Worm (Caenorhabditis elegans) whole organism, L1 larva: ENCODE data around the gene F13D12.5.

ENCODE experiments used
- C04F5.9 ChIP-seq: sonication (generic microtip); optimal IDR thresholded peaks from 2 replicates; lab custom pipeline; 2016; ENCODE audit warnings: missing genetic modification characterization, missing compliant biosample characterization
- C34B4.2 ChIP-seq: sonication (generic microtip); optimal IDR thresholded peaks from 2 replicates; lab custom pipeline; 2017; ENCODE audit warnings: mild to moderate bottlenecking, missing genetic modification characterization, missing compliant biosample characterization
- F16B12.6 ChIP-seq: fragments of 150-350 bp; optimal IDR thresholded peaks from 2 replicates; lab custom pipeline; 2014; ENCODE audit warnings: missing biosample characterization, missing genetic modification characterization
- alr-1 ChIP-seq: fragments of 200-800 bp; sonication (Bioruptor generic); optimal IDR thresholded peaks from 2 replicates; lab custom pipeline; 2018; ENCODE audit warnings: borderline replicate concordance, mild to moderate bottlenecking, missing genetic modification characterization, missing compliant biosample characterization
- ama-1 ChIP-seq: fragments of 150-350 bp; optimal IDR thresholded peaks from 2 replicates; lab custom pipeline; 2014
- blmp-1 ChIP-seq: fragments of 150-350 bp; optimal IDR thresholded peaks from 2 replicates; lab custom pipeline; 2014; ENCODE audit warnings: missing biosample characterization, missing genetic modification characterization
- ceh-8 ChIP-seq: fragments of 200-800 bp; sonication (Bioruptor generic); optimal IDR thresholded peaks from 2 replicates; lab custom pipeline; 2018; ENCODE audit warnings: mild to moderate bottlenecking, missing genetic modification characterization, moderate library complexity, missing compliant biosample characterization
- ceh-82 ChIP-seq, 3 experiments: fragments of 150-350 bp in 1 of 3; sonication (generic microtip) in 2 of 3; optimal IDR thresholded peaks; 2 replicates each; lab custom pipeline; 2014 to 2017; ENCODE audit warnings: missing biosample characterization in 3 of 3, missing genetic modification characterization in 3 of 3
- ceh-88 ChIP-seq: fragments of 200-800 bp; sonication (Bioruptor generic); IDR thresholded peaks from 2 replicates; pipeline ENCODE4 v1.3.6; 2022; ENCODE audit warnings: missing genetic modification characterization, missing compliant biosample characterization
- ces-1 ChIP-seq: fragments of 150-350 bp; optimal IDR thresholded peaks from 2 replicates; lab custom pipeline; 2014; ENCODE audit warnings: missing biosample characterization, missing genetic modification reagents, missing genetic modification characterization
- dpl-1 ChIP-seq, 3 experiments: fragments of 150-350 bp in 2 of 3; sonication (generic microtip) in 1 of 3; optimal IDR thresholded peaks; 2 replicates each; lab custom pipeline; 2014 to 2017; ENCODE audit warnings: missing biosample characterization in 3 of 3, missing genetic modification characterization in 3 of 3, missing genetic modification reagents in 3 of 3
- dsc-1 ChIP-seq: sonication (generic microtip); optimal IDR thresholded peaks from 2 replicates; lab custom pipeline; 2016; ENCODE audit warnings: mild to moderate bottlenecking, missing genetic modification characterization, missing compliant biosample characterization
- efl-1 ChIP-seq, 4 experiments: fragments of 150-350 bp; optimal IDR thresholded peaks in 3 of 4; peaks in 1 of 4; 1 replicate in 1 of 4; 2 replicates in 3 of 4; lab custom pipeline; 2014; ENCODE audit warnings: missing biosample characterization in 2 of 4, missing genetic modification characterization in 2 of 4, missing genetic modification reagents in 2 of 4
- efl-3 ChIP-seq: fragments of 200-800 bp; sonication (Bioruptor generic); optimal IDR thresholded peaks from 2 replicates; lab custom pipeline; 2018; ENCODE audit warnings: mild to moderate bottlenecking, missing genetic modification characterization, missing compliant biosample characterization
- egl-13 ChIP-seq: sonication (generic microtip); optimal IDR thresholded peaks from 2 replicates; lab custom pipeline; 2016; ENCODE audit warnings: missing genotype, missing genetic modification reagents, missing genetic modification characterization, missing compliant biosample characterization
- egl-27 ChIP-seq, 2 experiments: fragments of 150-350 bp in 1 of 2; sonication (generic microtip); optimal IDR thresholded peaks; 3 replicates each; lab custom pipeline; 2017 to 2018; ENCODE audit warnings: missing biosample characterization in 2 of 2, missing genetic modification characterization in 2 of 2, missing genetic modification reagents in 2 of 2
- elt-2 ChIP-seq: sonication (generic microtip); optimal IDR thresholded peaks from 2 replicates; lab custom pipeline; 2016; ENCODE audit warnings: missing genetic modification characterization, mild to moderate bottlenecking, inconsistent platforms, missing compliant biosample characterization, missing genetic modification reagents
- ets-5 ChIP-seq: fragments of 200-800 bp; sonication (Bioruptor generic); IDR thresholded peaks from 2 replicates; pipeline ENCODE4 v1.3.6; 2022; ENCODE audit warnings: missing genetic modification characterization, missing compliant biosample characterization
- fkh-10 ChIP-seq: sonication (generic microtip); optimal IDR thresholded peaks from 2 replicates; lab custom pipeline; 2017; ENCODE audit warnings: missing biosample characterization, missing genetic modification reagents, missing genetic modification characterization
- grh-1 ChIP-seq: fragments of 200-800 bp; sonication (Bioruptor generic); IDR thresholded peaks from 2 replicates; pipeline ENCODE4 v1.3.6; 2022; ENCODE audit warnings: missing genetic modification reagents, missing genetic modification characterization, missing compliant biosample characterization
- hlh-17 ChIP-seq: fragments of 200-800 bp; sonication (Bioruptor generic); optimal IDR thresholded peaks from 2 replicates; lab custom pipeline; 2018; ENCODE audit warnings: missing genetic modification characterization, mild to moderate bottlenecking, missing compliant biosample characterization, moderate library complexity, borderline replicate concordance
- hlh-4 ChIP-seq: sonication (generic microtip); optimal IDR thresholded peaks from 2 replicates; lab custom pipeline; 2016; ENCODE audit warnings: mild to moderate bottlenecking, missing genetic modification characterization, missing compliant biosample characterization
- hpl-2 ChIP-seq: fragments of 150-350 bp; optimal IDR thresholded peaks from 2 replicates; lab custom pipeline; 2014; ENCODE audit warnings: missing biosample characterization, missing genetic modification reagents, missing genetic modification characterization
- irx-1 ChIP-seq: sonication (generic microtip); optimal IDR thresholded peaks from 2 replicates; lab custom pipeline; 2016; ENCODE audit warnings: missing genetic modification characterization, missing compliant biosample characterization
- lin-13 ChIP-seq: fragments of 150-350 bp; optimal IDR thresholded peaks from 2 replicates; lab custom pipeline; 2014; ENCODE audit warnings: missing biosample characterization, missing genetic modification reagents, missing genetic modification characterization
- lin-15B ChIP-seq: fragments of 150-350 bp; sonication (generic microtip); optimal IDR thresholded peaks from 3 replicates; lab custom pipeline; 2014; ENCODE audit warnings: missing biosample characterization, missing genetic modification characterization
- lin-35 ChIP-seq, 2 experiments: fragments of 150-350 bp; optimal IDR thresholded peaks; 2 replicates each; lab custom pipeline; 2014; ENCODE audit warnings: missing biosample characterization in 2 of 2, missing genetic modification characterization in 2 of 2, missing genetic modification reagents in 2 of 2
- lin-39 ChIP-seq: fragments of 150-350 bp; optimal IDR thresholded peaks from 2 replicates; lab custom pipeline; 2014; ENCODE audit warnings: missing biosample characterization, missing genetic modification reagents, missing genetic modification characterization
- lir-3 ChIP-seq: sonication (generic microtip); optimal IDR thresholded peaks from 2 replicates; lab custom pipeline; 2016; ENCODE audit warnings: mild to moderate bottlenecking, missing genetic modification characterization, moderate library complexity, missing compliant biosample characterization; ENCODE audit not compliant: poor library complexity
- mdl-1 ChIP-seq, 2 experiments: fragments of 150-350 bp; optimal IDR thresholded peaks; 2 replicates each; lab custom pipeline; 2014 to 2017; ENCODE audit warnings: missing biosample characterization in 2 of 2, missing genetic modification characterization in 2 of 2, inconsistent platforms in 1 of 2
- mep-1 ChIP-seq: fragments of 150-350 bp; optimal IDR thresholded peaks from 2 replicates; lab custom pipeline; 2014; ENCODE audit warnings: missing biosample characterization, missing genetic modification characterization
- nhr-11 ChIP-seq: fragments of 150-350 bp; optimal IDR thresholded peaks from 2 replicates; lab custom pipeline; 2014; ENCODE audit warnings: missing biosample characterization, missing genetic modification characterization
- nhr-20 ChIP-seq: sonication (generic microtip); optimal IDR thresholded peaks from 2 replicates; lab custom pipeline; 2016; ENCODE audit warnings: mild to moderate bottlenecking, missing genetic modification characterization, missing compliant biosample characterization
- nhr-47 ChIP-seq: sonication (generic microtip); optimal IDR thresholded peaks from 2 replicates; lab custom pipeline; 2016; ENCODE audit warnings: mild to moderate bottlenecking, missing genetic modification characterization, moderate library complexity, missing compliant biosample characterization
- nhr-71 ChIP-seq: sonication (generic microtip); optimal IDR thresholded peaks from 2 replicates; lab custom pipeline; 2016; ENCODE audit warnings: mild to moderate bottlenecking, missing genetic modification characterization, moderate library complexity, missing compliant biosample characterization
- nhr-76 ChIP-seq: sonication (generic microtip); optimal IDR thresholded peaks from 2 replicates; lab custom pipeline; 2017; ENCODE audit warnings: missing biosample characterization, missing genetic modification characterization
- pag-3 ChIP-seq: sonication (generic microtip); optimal IDR thresholded peaks from 2 replicates; lab custom pipeline; 2017; ENCODE audit warnings: missing genetic modification characterization, mild to moderate bottlenecking, missing compliant biosample characterization, antibody characterized with exemption, borderline replicate concordance; ENCODE audit not compliant: insufficient read depth
- snu-23 ChIP-seq: sonication (generic microtip); optimal IDR thresholded peaks from 2 replicates; lab custom pipeline; 2016; ENCODE audit warnings: missing genetic modification characterization, missing compliant biosample characterization
- sup-37 ChIP-seq: fragments of 200-800 bp; sonication (Bioruptor generic); optimal IDR thresholded peaks from 2 replicates; lab custom pipeline; 2018; ENCODE audit warnings: mild to moderate bottlenecking, missing genetic modification characterization, missing compliant biosample characterization
- swsn-7 ChIP-seq: sonication (generic microtip); optimal IDR thresholded peaks from 2 replicates; lab custom pipeline; 2016; ENCODE audit warnings: missing genetic modification characterization, missing compliant biosample characterization
- tbx-2 ChIP-seq: sonication (generic microtip); optimal IDR thresholded peaks from 2 replicates; lab custom pipeline; 2016; ENCODE audit warnings: missing genetic modification characterization, missing compliant biosample characterization
- tlp-1 ChIP-seq: fragments of 150-350 bp; optimal IDR thresholded peaks from 2 replicates; lab custom pipeline; 2014; ENCODE audit warnings: missing biosample characterization, missing genetic modification characterization
- unc-130 ChIP-seq: fragments of 150-350 bp; optimal IDR thresholded peaks from 2 replicates; lab custom pipeline; 2017; ENCODE audit warnings: missing biosample characterization, missing genetic modification characterization, inconsistent platforms
- unc-62 ChIP-seq: fragments of 150-350 bp; optimal IDR thresholded peaks from 2 replicates; lab custom pipeline; 2014; ENCODE audit warnings: missing biosample characterization, missing genetic modification reagents, missing genetic modification characterization
- unc-86 ChIP-seq: sonication (generic microtip); optimal IDR thresholded peaks from 2 replicates; lab custom pipeline; 2016; ENCODE audit warnings: missing genetic modification characterization, missing compliant biosample characterization
- unc-98 ChIP-seq: fragments of 200-800 bp; sonication (Bioruptor generic); IDR thresholded peaks from 2 replicates; pipeline ENCODE4 v1.3.6; 2022; ENCODE audit warnings: missing genetic modification characterization, missing compliant biosample characterization
- vab-15 ChIP-seq: sonication (generic microtip); optimal IDR thresholded peaks from 2 replicates; lab custom pipeline; 2017; ENCODE audit warnings: missing genotype, mild to moderate bottlenecking, missing genetic modification characterization, missing compliant biosample characterization
- zag-1 ChIP-seq: fragments of 150-350 bp; optimal IDR thresholded peaks from 2 replicates; lab custom pipeline; 2014; ENCODE audit warnings: missing biosample characterization, missing genetic modification characterization
- zip-4 ChIP-seq: fragments of 200-800 bp; sonication (Bioruptor generic); optimal IDR thresholded peaks from 2 replicates; lab custom pipeline; 2018; ENCODE audit warnings: mild to moderate bottlenecking, missing genetic modification characterization, moderate library complexity, missing compliant biosample characterization
- ztf-11 ChIP-seq, 2 experiments: sonication (generic microtip); optimal IDR thresholded peaks; 2 replicates each; lab custom pipeline; 2016 to 2017; ENCODE audit warnings: missing genetic modification characterization in 2 of 2, missing biosample characterization in 1 of 2, missing compliant biosample characterization in 1 of 2
- ztf-4 ChIP-seq: fragments of 150-350 bp; optimal IDR thresholded peaks from 2 replicates; lab custom pipeline; 2014; ENCODE audit warnings: missing biosample characterization, missing genetic modification characterization

F13D12.5 gene

ce11 chrII:11728545-11729105 lies 2.0 kb downstream of the F13D12.5 start, which contains the start of gene alh-8 (continued):
- TF ChIP-seq dsc-1 (tag; lab: Kevin White, UChicago), result no peak
- peak; percentile 15 to 30 for TF ChIP-seq efl-1 (optimal IDR thresholded peaks at IDR 0.05; lab: Kevin White, UChicago)
- no peak for TF ChIP-seq efl-1 (GFP tag; optimal IDR thresholded peaks at IDR 0.05 in 1 of 2; lab: Kevin White, UChicago)
- no peak for TF ChIP-seq egl-27 (tag; optimal IDR thresholded peaks at IDR 0.05; lab: Kevin White, UChicago)
- peak; percentile 47 for TF ChIP-seq tbx-2 (tag; lab: Kevin White, UChicago)
- peak; percentile 46 for TF ChIP-seq unc-130 (tag; lab: Kevin White, UChicago)
- TF ChIP-seq irx-1, result no peak
- TF ChIP-seq ceh-88, result no peak
- no peak for TF ChIP-seq efl-3 (GFP tag; lab: Kevin White, UChicago)
- peak; percentile 76 for TF ChIP-seq nhr-20
- TF ChIP-seq dpl-1 (GFP tag; optimal IDR thresholded peaks at IDR 0.05; lab: Kevin White, UChicago), result peak in 2 of 3 experiments; percentile 22 to 38
- no peak for TF ChIP-seq ceh-8
- no peak for TF ChIP-seq grh-1 (GFP tag; lab: Robert Waterston, UW)
- TF ChIP-seq blmp-1 (tag; lab: Kevin White, UChicago), result peak; percentile 21
- peak; percentile 40 for TF ChIP-seq pag-3 (tag; lab: Kevin White, UChicago)
- peak; percentile 13 for TF ChIP-seq mep-1 (tag; lab: Kevin White, UChicago)
- TF ChIP-seq lir-3 (tag; lab: Kevin White, UChicago), result peak; percentile 16
- no peak for TF ChIP-seq lin-13 (GFP tag; lab: Kevin White, UChicago)
- no peak for TF ChIP-seq hlh-17 (GFP tag; lab: Kevin White, UChicago)
- no peak for TF ChIP-seq lin-39
- no peak for TF ChIP-seq unc-86
- peak; percentile 86 for TF ChIP-seq snu-23 (GFP tag; lab: Kevin White, UChicago)
- no peak for TF ChIP-seq zip-4 (GFP tag; lab: Kevin White, UChicago)
- TF ChIP-seq C04F5.9 (tag; lab: Kevin White, UChicago), result no peak
- TF ChIP-seq swsn-7, result peak; percentile 28
- TF ChIP-seq ztf-11 (tag; optimal IDR thresholded peaks at IDR 0.05; lab: Kevin White, UChicago), result no peak
- no peak for TF ChIP-seq vab-15
- no peak for TF ChIP-seq zag-1 (tag; lab: Kevin White, UChicago)
- TF ChIP-seq C34B4.2 (tag; lab: Kevin White, UChicago), result no peak
- no peak for TF ChIP-seq fkh-10 (GFP tag; lab: Kevin White, UChicago)
- peak; percentile 55 for TF ChIP-seq elt-2 (tag; lab: Kevin White, UChicago)
- TF ChIP-seq mdl-1 (tag; optimal IDR thresholded peaks at IDR 0.05; lab: Kevin White, UChicago), result peak in 1 of 2 experiments; percentile 94
- no peak for TF ChIP-seq ces-1
- no peak for TF ChIP-seq nhr-76 (tag; lab: Kevin White, UChicago)
- no peak for TF ChIP-seq ama-1 (lab: Kevin White, UChicago)
- peak; percentile 24 for TF ChIP-seq nhr-47 (tag; lab: Kevin White, UChicago)
- TF ChIP-seq alr-1, result no peak
- no peak for TF ChIP-seq egl-13 (tag; lab: Kevin White, UChicago)
- peak; percentile 45 for TF ChIP-seq ztf-4 (tag; lab: Kevin White, UChicago)
- TF ChIP-seq unc-98, result no peak
- TF ChIP-seq hpl-2 (GFP tag; lab: Kevin White, UChicago), result no peak
- no peak for TF ChIP-seq F16B12.6 (tag; lab: Kevin White, UChicago)
- TF ChIP-seq ceh-82 (tag; optimal IDR thresholded peaks at IDR 0.05; lab: Kevin White, UChicago), result no peak
- no peak for TF ChIP-seq unc-62
- no peak for TF ChIP-seq sup-37 (GFP tag; lab: Kevin White, UChicago)
- TF ChIP-seq hlh-4 (tag; lab: Kevin White, UChicago), result no peak
- TF ChIP-seq lin-35 (GFP tag; optimal IDR thresholded peaks at IDR 0.05; lab: Kevin White, UChicago), result peak; percentile 38 to 68
- no peak for TF ChIP-seq nhr-11 (tag; lab: Kevin White, UChicago)
- TF ChIP-seq lin-15B (tag; lab: Kevin White, UChicago), result no peak
- no peak for TF ChIP-seq ets-5 (GFP tag; lab: Robert Waterston, UW)
- peak; percentile 86 for TF ChIP-seq nhr-71 (tag; lab: Kevin White, UChicago)
- TF ChIP-seq tlp-1 (tag; lab: Kevin White, UChicago), result no peak
